Worm (Caenorhabditis elegans): Measurements from ENCODE around the gene pals-21.

ce11 chrIII:1355320-1355719 is 25.1 kb downstream of the pals-21 start, which contains the start of gene Y82E9BL.1:
- no peak for TF ChIP-seq W03F9.2 (tag; optimal IDR thresholded peaks at IDR 0.05)
- no peak for TF ChIP-seq him-1 (tag; optimal IDR thresholded peaks at IDR 0.05)
